Fruit fly (Drosophila melanogaster) whole organism: ENCODE measurements around the gene Dci.
"Not testable (repeated sequence)": the region's sequence is repeated elsewhere in the genome, so short reads cannot be mapped to it uniquely, and the experiment has no call there.

ENCODE experiments used
- CG8478 ChIP-seq: fragments of >200 bp; optimal IDR thresholded peaks from 2 replicates; lab custom pipeline; 2018; ENCODE audit warnings: inconsistent platforms
- Dll ChIP-seq: fragments of >200 bp; optimal IDR thresholded peaks from 2 replicates; lab custom pipeline; 2017
- EcR ChIP-seq, 2 experiments: fragments of >200 bp; optimal IDR thresholded peaks; 2 replicates each; lab custom pipeline; 2017; ENCODE audit warnings: missing biosample characterization in 2 of 2, missing genetic modification characterization in 2 of 2, missing genetic modification reagents in 2 of 2
- pan ChIP-seq: fragments of >200 bp; optimal IDR thresholded peaks from 2 replicates; lab custom pipeline; 2017
- psq ChIP-seq: fragments of >200 bp; optimal IDR thresholded peaks from 2 replicates; lab custom pipeline; 2017
- usp ChIP-seq: fragments of >200 bp; optimal IDR thresholded peaks from 2 replicates; lab custom pipeline; 2017; ENCODE audit warnings: missing biosample characterization, missing genetic modification characterization, mixed read lengths

The Dci gene

dm6 chr3L:824444-824843, 26.7 kb upstream of the Dci start:
- TF ChIP-seq psq (lab: Kevin White, UChicago) = no peak
- no peak for TF ChIP-seq usp (GFP tag; lab: Kevin White, UChicago)
- TF ChIP-seq EcR (GFP tag; optimal IDR thresholded peaks at IDR 0.05; lab: Kevin White, UChicago) = no peak
- no peak for TF ChIP-seq CG8478 (lab: Kevin White, UChicago)
- no peak for TF ChIP-seq Dll (lab: Kevin White, UChicago)
- TF ChIP-seq pan = no peak

DNA sequence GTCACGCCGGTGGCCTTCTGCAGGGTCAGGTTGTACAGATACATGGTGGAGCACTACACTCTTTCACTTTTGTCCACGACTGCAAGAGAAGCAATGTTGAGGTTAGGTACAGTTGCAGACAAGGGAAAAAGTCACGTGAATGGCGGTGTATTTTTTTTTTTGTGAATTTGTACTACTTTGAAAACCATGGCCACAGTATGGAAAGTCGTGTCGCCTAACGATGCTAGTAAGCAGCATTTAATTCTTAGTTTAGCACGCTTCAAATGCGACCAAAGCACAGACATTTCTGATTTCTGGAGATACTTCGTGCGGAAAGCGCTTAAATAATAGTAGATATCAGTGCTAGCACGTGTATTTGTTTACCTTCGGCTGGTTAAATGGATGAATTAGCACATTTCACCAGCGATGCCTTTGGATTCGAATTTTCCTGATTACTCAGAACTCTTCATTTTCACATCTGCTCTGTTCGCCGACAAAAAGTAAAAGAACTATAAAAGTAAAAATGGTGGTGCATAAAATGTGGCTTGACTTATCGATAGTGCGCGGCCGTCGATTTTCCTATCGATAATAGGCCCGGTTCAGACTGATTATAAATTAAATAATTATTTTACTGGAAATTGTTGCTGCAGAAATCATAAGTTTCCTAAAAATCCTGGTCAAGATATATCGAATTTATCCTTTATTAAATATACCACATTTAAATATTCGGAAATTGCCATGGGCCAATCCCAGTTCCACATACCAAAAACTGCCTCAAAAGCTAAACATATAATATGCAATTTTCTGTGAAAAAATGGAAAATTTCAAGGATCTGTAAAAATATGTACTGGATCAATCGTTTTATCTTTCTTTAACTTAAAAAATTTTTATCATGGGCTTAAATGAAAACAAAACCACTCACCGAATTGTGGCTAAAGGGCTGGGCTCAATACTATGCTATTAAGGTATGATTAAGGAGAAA, 18.0 kb upstream of the Dci start, which contains the start of gene Sf3b3:
TSS of gene Sf3b3 (minus strand) at position 489 of the 961 bp plus-strand sequence.
- TF ChIP-seq EcR (GFP tag; optimal IDR thresholded peaks at IDR 0.05; lab: Kevin White, UChicago) (no peak), pan (no peak), CG8478 (lab: Kevin White, UChicago) (no peak), psq (lab: Kevin White, UChicago) (no peak), Dll (lab: Kevin White, UChicago) (no peak), usp (GFP tag; lab: Kevin White, UChicago) (no peak)

DNA sequence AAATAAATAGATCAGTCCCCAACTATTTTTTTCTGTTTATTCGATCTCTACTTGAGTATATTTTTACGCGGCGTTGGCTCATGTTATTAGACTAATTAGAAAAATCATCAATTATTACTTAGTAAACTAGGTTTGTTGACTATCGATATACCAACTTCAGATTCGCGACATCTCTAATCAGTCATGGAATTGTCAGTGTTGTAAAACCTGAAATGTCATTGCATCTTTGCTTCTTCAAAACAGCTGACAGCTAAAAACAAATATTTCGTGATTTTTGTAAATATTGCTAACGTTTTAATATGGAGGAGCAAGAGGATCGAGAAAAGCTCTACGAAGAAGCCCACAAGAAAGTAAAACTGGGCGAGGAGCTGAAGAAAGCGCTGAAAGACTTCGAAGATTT, 17.3 kb upstream of the Dci start, which contains the start of gene CG42553:
TSS of gene CG42553 (plus strand) at position 216 of the 400 bp plus-strand sequence.
- no peak for TF ChIP-seq psq (lab: Kevin White, UChicago)
- no peak for TF ChIP-seq Dll (lab: Kevin White, UChicago)
- no peak for TF ChIP-seq EcR (GFP tag; optimal IDR thresholded peaks at IDR 0.05; lab: Kevin White, UChicago)
- TF ChIP-seq CG8478 (lab: Kevin White, UChicago) = no peak
- no peak for TF ChIP-seq usp (GFP tag; lab: Kevin White, UChicago)

DNA sequence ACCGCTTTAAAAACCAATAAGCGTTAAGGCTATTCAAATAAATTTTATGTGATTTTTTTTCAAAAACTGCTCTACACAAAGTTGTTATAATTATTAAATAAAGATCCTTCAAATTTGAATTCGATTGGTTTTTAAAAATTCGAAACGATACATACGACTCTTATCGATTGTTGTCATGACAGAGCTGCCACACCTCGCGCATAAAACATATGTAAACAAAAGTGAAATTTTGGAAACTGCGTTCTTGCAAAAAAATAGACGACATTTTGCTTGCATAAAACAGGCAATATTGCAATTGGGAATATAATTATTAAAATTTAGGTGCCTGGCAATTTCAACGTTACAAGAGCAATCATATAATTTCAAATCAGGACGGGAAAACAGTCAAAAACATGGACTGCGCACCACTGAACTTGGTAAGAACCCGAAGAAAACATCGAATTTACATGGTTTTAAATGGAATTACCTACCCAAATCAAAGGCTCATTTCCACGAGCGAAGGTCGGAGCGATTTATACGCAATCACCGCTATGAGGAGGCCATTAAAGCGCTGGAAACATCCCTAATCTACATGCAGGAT, 15.6 kb upstream of the Dci start, which contains the start of gene CG42554:
TSS of gene CG42554 (plus strand) at position 229 of the 580 bp plus-strand sequence.
- TF ChIP-seq pan (no peak), EcR (GFP tag; optimal IDR thresholded peaks at IDR 0.05; lab: Kevin White, UChicago) (no peak), Dll (lab: Kevin White, UChicago) (no peak), psq (lab: Kevin White, UChicago) (no peak), CG8478 (lab: Kevin White, UChicago) (no peak), usp (GFP tag; lab: Kevin White, UChicago) (no peak)

DNA sequence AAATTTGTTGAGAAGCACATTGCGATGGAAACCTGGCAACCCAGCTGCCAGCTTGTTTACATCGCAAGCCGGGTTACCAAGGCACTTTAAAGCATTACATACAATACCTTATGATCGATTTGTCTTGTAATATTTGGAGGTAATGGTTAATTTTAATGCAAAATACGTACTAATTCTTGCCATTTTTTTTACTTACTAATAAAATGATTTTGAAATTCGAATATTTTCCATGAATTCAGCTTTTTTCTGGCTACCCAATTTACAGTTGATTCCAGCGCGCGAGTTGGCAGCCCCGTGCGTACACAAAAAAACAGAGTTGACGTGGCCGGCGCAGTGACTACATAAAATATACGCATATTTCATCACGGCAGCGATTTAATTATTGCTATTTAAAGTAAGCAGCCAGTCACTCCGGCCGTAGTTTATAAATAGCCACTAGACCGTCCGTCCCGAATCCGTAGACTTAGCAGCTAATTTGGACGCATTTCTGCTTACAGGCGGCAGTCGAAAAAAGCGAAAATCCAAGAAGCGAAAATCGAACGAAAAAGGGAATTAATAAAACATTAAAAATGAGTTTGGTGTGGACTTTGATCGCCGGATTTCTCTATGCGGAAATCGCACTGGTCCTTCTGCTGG, 13.5 kb upstream of the Dci start, which contains the start of the genes CG13901 and CG13887:
TSS of gene CG13901 (minus strand) at position 270 of the 636 bp plus-strand sequence.
TSS of gene CG13887 (plus strand) at position 310 of the 636 bp plus-strand sequence.
- no peak for TF ChIP-seq CG8478 (lab: Kevin White, UChicago)
- TF ChIP-seq usp (GFP tag; lab: Kevin White, UChicago) = no peak
- TF ChIP-seq psq (lab: Kevin White, UChicago) = no peak
- no peak for TF ChIP-seq pan
- TF ChIP-seq Dll (lab: Kevin White, UChicago) = no peak
- TF ChIP-seq EcR (GFP tag; optimal IDR thresholded peaks at IDR 0.05; lab: Kevin White, UChicago) = no peak

DNA sequence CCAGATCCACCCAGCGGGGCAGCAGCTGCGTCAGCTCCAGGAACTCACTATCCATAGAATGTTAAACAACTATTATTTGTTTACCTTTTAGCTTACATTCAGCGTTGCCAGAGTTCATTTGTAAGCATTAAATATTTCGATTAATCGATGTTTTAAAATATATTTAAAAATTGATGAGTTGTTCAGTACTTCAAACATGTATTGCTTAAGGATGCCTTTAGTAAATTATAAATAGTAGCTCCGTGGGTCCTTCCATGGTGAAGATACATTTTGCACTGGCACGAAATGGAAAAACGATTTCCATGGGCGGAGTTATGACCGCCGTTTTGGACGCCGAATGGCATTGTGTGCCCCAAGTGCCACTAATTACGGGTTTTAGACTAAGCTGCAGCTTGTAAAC, 9.9 kb upstream of the Dci start, which contains the start of the genes JMJD5 and Gr61a:
TSS of gene JMJD5 (minus strand) at position 101 of the 400 bp plus-strand sequence.
TSS of gene Gr61a (plus strand) at position 192 of the 400 bp plus-strand sequence.
- TF ChIP-seq EcR (GFP tag; optimal IDR thresholded peaks at IDR 0.05; lab: Kevin White, UChicago) (no peak), CG8478 (lab: Kevin White, UChicago) (no peak), Dll (lab: Kevin White, UChicago) (no peak), pan (no peak), psq (lab: Kevin White, UChicago) (no peak), usp (GFP tag; lab: Kevin White, UChicago) (no peak)

- TF ChIP-seq pan = no peak
- TF ChIP-seq Dll (lab: Kevin White, UChicago) = no peak
- no peak for TF ChIP-seq psq (lab: Kevin White, UChicago)
- no peak for TF ChIP-seq usp (GFP tag; lab: Kevin White, UChicago)
- TF ChIP-seq EcR (GFP tag; optimal IDR thresholded peaks at IDR 0.05; lab: Kevin White, UChicago) = no peak
- TF ChIP-seq CG8478 (lab: Kevin White, UChicago) = no peak
Measured at dm6 chr3L:843626-844025, 7.5 kb upstream of the Dci start, which contains the start of gene Cep290. Gene Cep290 (plus strand): TSS chr3L:843926.

- no peak for TF ChIP-seq usp (GFP tag; lab: Kevin White, UChicago)
Measured at dm6 chr3L:852267-852666, 1.1 kb downstream of the Dci start.

- TF ChIP-seq EcR (GFP tag; optimal IDR thresholded peaks at IDR 0.05; lab: Kevin White, UChicago) (no peak), psq (lab: Kevin White, UChicago) (no peak), pan (no peak), Dll (lab: Kevin White, UChicago) (no peak), CG8478 (lab: Kevin White, UChicago) (no peak), usp (GFP tag; lab: Kevin White, UChicago) (no peak)
Measured at dm6 chr3L:857063-858015, 6.2 kb downstream of the Dci start, which contains the start of gene dpr20. Gene dpr20 (minus strand): TSS chr3L:857248.

DNA sequence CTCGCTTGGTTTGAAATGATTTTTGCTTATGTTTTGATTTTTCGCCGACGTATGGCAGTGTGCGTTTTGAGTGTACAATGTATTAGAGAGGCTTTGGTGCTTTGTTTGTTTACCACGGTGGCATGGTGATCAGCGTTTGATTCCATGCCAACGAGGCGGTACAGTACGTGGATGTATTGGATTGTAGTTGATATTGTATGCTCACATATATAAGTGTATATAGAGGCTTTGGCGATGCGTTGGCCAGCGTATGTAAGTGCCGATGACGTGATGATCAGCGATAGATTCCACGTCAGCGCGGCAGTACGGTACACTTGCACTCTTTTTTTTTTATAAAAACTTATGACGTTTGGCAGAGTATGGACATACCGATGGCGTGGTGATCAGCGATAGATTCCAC, 13.9 kb downstream of the Dci start, which contains the start of gene CG12502:
TSS of gene CG12502 (plus strand) at position 301 of the 400 bp plus-strand sequence.
- TF ChIP-seq usp (GFP tag; lab: Kevin White, UChicago); pan; EcR (GFP tag; optimal IDR thresholded peaks at IDR 0.05; lab: Kevin White, UChicago): not testable (repeated sequence)
